Worm (Caenorhabditis elegans) whole organism, mixed stage, embryonic: ENCODE measurements around the gene swip-10.

Experiments
- ceh-39 ChIP-seq: fragments of 150-350 bp; optimal IDR thresholded peaks from 2 replicates; lab custom pipeline; 2014; ENCODE audit warnings: missing biosample characterization, missing genetic modification characterization
- elt-3 ChIP-seq: fragments of 150-350 bp; optimal IDR thresholded peaks from 2 replicates; lab custom pipeline; 2014; ENCODE audit warnings: missing biosample characterization, missing genetic modification characterization
- nhr-2 ChIP-seq: fragments of 150-350 bp; optimal IDR thresholded peaks from 2 replicates; lab custom pipeline; 2014; ENCODE audit warnings: missing biosample characterization, missing genetic modification characterization
- nhr-237 ChIP-seq: fragments of 150-350 bp; optimal IDR thresholded peaks from 2 replicates; lab custom pipeline; 2014; ENCODE audit warnings: missing biosample characterization, missing genetic modification characterization
- nhr-28 ChIP-seq: fragments of 150-350 bp; optimal IDR thresholded peaks from 2 replicates; lab custom pipeline; 2014; ENCODE audit warnings: missing biosample characterization, missing genetic modification characterization
- pha-4 ChIP-seq: fragments of 150-350 bp; optimal IDR thresholded peaks from 2 replicates; lab custom pipeline; 2018; ENCODE audit warnings: missing biosample characterization, missing genetic modification reagents, missing genetic modification characterization
- unc-62 ChIP-seq: fragments of 150-350 bp; optimal IDR thresholded peaks from 2 replicates; lab custom pipeline; 2014; ENCODE audit warnings: missing biosample characterization, missing genetic modification reagents, missing genetic modification characterization

- TF ChIP-seq nhr-237 (no peak), elt-3 (tag; lab: Kevin White, UChicago) (no peak), pha-4 (tag; lab: Kevin White, UChicago) (no peak), nhr-2 (tag; lab: Kevin White, UChicago) (no peak), unc-62 (GFP tag; lab: Kevin White, UChicago) (no peak), nhr-28 (no peak), ceh-39 (tag; lab: Kevin White, UChicago) (no peak)
Observed at ce11 chrX:2084988-2085387, 33.1 kb downstream of the swip-10 start, which contains the start of gene F49H12.2.
